Worm (Caenorhabditis elegans) whole organism, L2 larva: ENCODE data around the gene srh-100.

Experiments used
- F13H6.1 ChIP-seq: sonication (generic microtip); optimal IDR thresholded peaks from 2 replicates; lab custom pipeline; 2016; ENCODE audit warnings: missing genetic modification characterization, missing compliant biosample characterization
- R02D3.7 ChIP-seq: fragments of 150-350 bp; optimal IDR thresholded peaks from 2 replicates; lab custom pipeline; 2014; ENCODE audit warnings: missing biosample characterization, missing genetic modification characterization
- ZK546.5 ChIP-seq: sonication (generic microtip); optimal IDR thresholded peaks from 2 replicates; lab custom pipeline; 2017; ENCODE audit warnings: missing biosample characterization, missing genetic modification characterization
- ama-1 ChIP-seq: fragments of 150-350 bp; optimal IDR thresholded peaks from 2 replicates; lab custom pipeline; 2018; ENCODE audit warnings: inconsistent platforms
- ceh-16 ChIP-seq: fragments of 150-350 bp; optimal IDR thresholded peaks from 2 replicates; lab custom pipeline; 2014; ENCODE audit warnings: missing biosample characterization, missing genetic modification characterization
- fos-1 ChIP-seq: fragments of 150-350 bp; optimal IDR thresholded peaks from 2 replicates; lab custom pipeline; 2014; ENCODE audit warnings: missing biosample characterization, missing genetic modification characterization
- nhr-237 ChIP-seq: fragments of 150-350 bp; optimal IDR thresholded peaks from 2 replicates; lab custom pipeline; 2014; ENCODE audit warnings: missing biosample characterization, missing genetic modification characterization
- nhr-25 ChIP-seq: fragments of 150-350 bp; sonication (generic microtip); optimal IDR thresholded peaks from 3 replicates; lab custom pipeline; 2014; ENCODE audit warnings: missing biosample characterization, missing genetic modification characterization
- skn-1 ChIP-seq: sonication (generic microtip); optimal IDR thresholded peaks from 2 replicates; lab custom pipeline; 2017; ENCODE audit warnings: missing biosample characterization, missing genetic modification characterization
- sma-3 ChIP-seq: sonication (generic microtip); optimal IDR thresholded peaks from 2 replicates; lab custom pipeline; 2016; ENCODE audit warnings: missing genetic modification reagents, missing genetic modification characterization, missing compliant biosample characterization
- unc-39 ChIP-seq: fragments of 150-350 bp; optimal IDR thresholded peaks from 2 replicates; lab custom pipeline; 2014; ENCODE audit warnings: missing biosample characterization, missing genetic modification characterization
- ztf-4 ChIP-seq: fragments of 150-350 bp; optimal IDR thresholded peaks from 2 replicates; lab custom pipeline; 2014; ENCODE audit warnings: missing biosample characterization, missing genetic modification characterization

The srh-100 gene

ce11 chrII:3664470-3664869, 50.0 kb downstream of the srh-100 start, which contains the start of gene F19B10.3:
TSS of gene F19B10.3 (plus strand) at chrII:3664770.
- TF ChIP-seq ZK546.5 (tag; lab: Kevin White, UChicago) (no peak), ama-1 (no peak), sma-3 (no peak), fos-1 (no peak), unc-39 (tag; lab: Kevin White, UChicago) (no peak)

- no peak for TF ChIP-seq ZK546.5 (tag; lab: Kevin White, UChicago)
- no peak for TF ChIP-seq skn-1 (tag; lab: Kevin White, UChicago)
- TF ChIP-seq F13H6.1 (tag; lab: Kevin White, UChicago) = no peak
- no peak for TF ChIP-seq ztf-4 (tag; lab: Kevin White, UChicago)
- no peak for TF ChIP-seq nhr-25 (tag; lab: Kevin White, UChicago)
- no peak for TF ChIP-seq nhr-237 (tag; lab: Kevin White, UChicago)
- no peak for TF ChIP-seq ceh-16 (tag; lab: Kevin White, UChicago)
- TF ChIP-seq R02D3.7 = no peak
These were observed 50.7 kb downstream of the srh-100 start, which contains the start of gene F19B10.6 for ce11 chrII:3663796-3664195. TSS of gene F19B10.6 (minus strand) at chrII:3663896.
